Worm (Caenorhabditis elegans) whole organism, L2 larva: Measurements from ENCODE around the gene M106.7.

Experiments
- sma-3 ChIP-seq: sonication (generic microtip); optimal IDR thresholded peaks from 2 replicates; lab custom pipeline; 2016; ENCODE audit warnings: missing genetic modification reagents, missing genetic modification characterization, missing compliant biosample characterization
- zag-1 ChIP-seq: fragments of 150-350 bp; optimal IDR thresholded peaks from 2 replicates; lab custom pipeline; 2014; ENCODE audit warnings: missing biosample characterization, missing genetic modification characterization

DNA sequence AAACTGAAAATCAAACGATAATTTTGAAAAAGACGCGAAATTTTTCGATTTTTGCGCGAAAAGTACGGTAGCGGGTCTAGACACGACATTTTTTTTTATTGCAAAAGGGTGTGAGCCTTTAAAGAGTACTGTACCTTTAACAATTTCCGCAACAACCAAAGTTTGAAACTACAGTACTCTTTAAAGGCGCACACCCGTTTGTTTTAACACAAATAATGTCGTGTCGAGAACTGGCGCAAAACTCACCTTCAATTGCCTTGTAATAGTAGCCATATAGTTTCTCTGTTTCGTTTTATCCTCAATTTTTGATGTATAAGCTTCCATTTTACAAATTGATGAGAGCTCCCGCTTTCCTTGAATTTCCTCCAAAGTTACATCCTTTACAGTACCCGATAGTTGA lies 28.3 kb upstream of the M106.7 start:
- no peak for TF ChIP-seq sma-3 (GFP tag; lab: Kevin White, UChicago)
- TF ChIP-seq zag-1 = no peak
